Fruit fly (Drosophila melanogaster): ENCODE results near the gene side-III.

- TF ChIP-seq OdsH (GFP tag; optimal IDR thresholded peaks at IDR 0.05) (no peak), achi (GFP tag; optimal IDR thresholded peaks at IDR 0.05) (no peak), eg (GFP tag; IDR thresholded peaks at IDR 0.05) (no peak), Ets96B (tag; optimal IDR thresholded peaks at IDR 0.05) (no peak), Gug (GFP tag; IDR thresholded peaks at IDR 0.05) (no peak), pdm3 (GFP tag; optimal IDR thresholded peaks at IDR 0.05) (no peak), CG10631 (GFP tag; optimal IDR thresholded peaks at IDR 0.05) (no peak), Hr4 (GFP tag; optimal IDR thresholded peaks at IDR 0.05) (no peak), CG16779 (tag; optimal IDR thresholded peaks at IDR 0.05) (no peak), fkh (GFP tag; optimal IDR thresholded peaks at IDR 0.05) (no peak), net (GFP tag; optimal IDR thresholded peaks at IDR 0.05) (no peak), dsx (GFP tag; optimal IDR thresholded peaks at IDR 0.05; ENCODE audit: poor library complexity, severe bottlenecking) (no peak), CG8119 (GFP tag; IDR thresholded peaks at IDR 0.05) (no peak)
These were observed 98.6 kb downstream of the side-III start for dm6 chr3R:5860736-5861217.

Data from whole organism, prepupa.